Worm (Caenorhabditis elegans): Measurements from ENCODE around the gene F38A5.22.
"Not testable (repeated sequence)": the region's sequence is repeated elsewhere in the genome, so short reads cannot be mapped to it uniquely, and the experiment has no call there.

Gene F38A5.22

DNA sequence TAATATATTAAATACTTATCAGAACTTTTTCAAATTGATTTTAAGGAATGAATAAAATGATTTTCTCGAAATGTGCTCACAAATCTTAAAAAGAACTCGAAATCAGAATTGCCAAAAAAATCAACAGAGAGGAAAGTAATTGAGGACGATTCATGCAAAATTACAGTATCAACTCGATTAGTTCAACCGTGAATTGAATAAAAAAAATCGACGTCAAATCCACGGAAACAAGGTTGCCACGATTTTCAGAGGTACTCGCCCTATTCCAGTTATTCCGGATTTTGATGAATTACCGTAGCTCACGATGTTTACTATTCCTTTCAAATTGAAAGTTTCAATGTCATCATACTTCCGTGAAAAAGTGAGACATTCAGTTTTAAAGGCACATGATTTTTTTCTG is 6.6 kb upstream of the F38A5.22 start, which contains the start of gene F15B10.3:
Gene F15B10.3 (plus strand): TSS at position 301 of the 400 bp plus-strand sequence.
- TF ChIP-seq K09A11.1 (tag; optimal IDR thresholded peaks at IDR 0.05; ENCODE audit: insufficient read depth) = no peak
- no peak for TF ChIP-seq sox-2 (GFP tag; IDR thresholded peaks at IDR 0.05)
- no peak for TF ChIP-seq rnt-1 (tag; optimal IDR thresholded peaks at IDR 0.05)

DNA sequence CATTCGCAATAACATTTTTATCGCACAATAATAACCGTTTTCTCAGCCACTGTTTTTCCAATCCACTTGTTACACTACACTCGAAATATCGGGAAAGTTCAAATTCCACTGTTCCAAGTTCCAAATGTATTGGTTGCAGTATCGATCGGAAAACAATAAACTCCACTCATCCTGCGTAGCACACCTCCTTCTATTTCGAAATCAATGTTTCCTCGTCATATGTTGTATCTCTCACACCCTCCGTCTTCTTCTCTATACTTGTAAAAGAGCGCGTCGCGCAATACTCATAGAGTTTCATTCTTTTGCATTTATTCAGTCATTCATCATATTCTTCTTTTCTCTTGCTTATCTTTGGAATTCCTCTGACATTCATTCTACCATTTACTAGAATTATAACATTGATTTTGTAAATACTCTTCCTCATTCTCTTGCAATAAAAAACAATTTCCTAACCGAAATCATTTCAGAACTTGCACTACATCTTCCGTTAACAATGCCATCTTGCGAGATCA is 5.5 kb upstream of the F38A5.22 start, which contains the start of gene sup-36:
Gene sup-36 (plus strand): TSS at position 462 of the 512 bp plus-strand sequence.
- TF ChIP-seq ref-2 (tag; optimal IDR thresholded peaks at IDR 0.05) (no peak), C08G9.2 (tag; optimal IDR thresholded peaks at IDR 0.05) (no peak), madf-2 (tag; optimal IDR thresholded peaks at IDR 0.05) (no peak), hlh-30 (tag; optimal IDR thresholded peaks at IDR 0.05; ENCODE audit: insufficient read depth) (peak; percentile 5), pax-1 (tag; optimal IDR thresholded peaks at IDR 0.05) (no peak), unc-86 (tag; optimal IDR thresholded peaks at IDR 0.05) (no peak), ceh-48 (tag; optimal IDR thresholded peaks at IDR 0.05) (peak; percentile 40)

DNA sequence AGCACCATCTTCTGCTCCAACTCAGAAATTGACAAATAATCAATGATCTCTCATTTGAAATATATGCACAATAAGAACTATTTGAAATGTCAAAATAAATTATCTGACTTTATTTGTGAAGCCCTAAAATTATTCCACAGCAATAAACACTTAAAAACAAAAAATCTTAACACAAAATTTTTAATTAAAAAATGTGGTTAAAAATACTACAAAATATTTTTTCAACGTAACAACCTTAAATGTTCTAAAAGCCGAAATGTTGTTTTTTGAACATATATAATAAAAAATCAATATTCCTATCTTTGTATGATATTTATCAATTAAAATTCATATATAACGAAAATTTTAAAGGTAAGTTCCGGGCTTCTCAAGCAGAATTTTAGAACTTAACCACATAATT is 3.7 kb upstream of the F38A5.22 start, which contains the start of gene F38A5.8:
Gene F38A5.8 (plus strand): TSS at position 301 of the 400 bp plus-strand sequence.
- TF ChIP-seq ceh-6 (GFP tag; optimal IDR thresholded peaks at IDR 0.05) (no peak), sox-4 (tag; optimal IDR thresholded peaks at IDR 0.05) (no peak), ama-1 (optimal IDR thresholded peaks at IDR 0.05) (no peak)

DNA sequence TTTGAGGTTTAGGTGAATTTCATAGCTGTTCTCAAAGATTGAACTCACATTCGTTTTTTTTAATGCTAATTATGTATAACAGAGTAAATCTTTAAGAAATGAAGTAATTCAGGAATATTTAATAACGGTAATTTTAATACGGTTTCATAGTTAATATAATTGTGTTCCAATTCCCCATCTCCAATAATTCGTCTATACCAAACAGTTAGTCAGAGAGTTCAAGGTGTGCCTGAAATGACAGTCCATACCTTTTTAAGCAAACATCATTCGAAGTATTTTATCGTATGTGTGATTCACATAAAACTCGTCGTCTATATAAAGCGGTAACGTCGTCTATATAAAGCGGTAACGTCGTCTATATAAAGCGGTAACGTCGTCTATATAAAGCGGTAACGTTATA is 3.0 kb upstream of the F38A5.22 start, which contains the start of gene nspb-5:
Gene nspb-5 (plus strand): TSS at position 301 of the 400 bp plus-strand sequence.
- not testable (repeated sequence) for TF ChIP-seq K02D7.2, elt-2, pat-9 (tag; optimal IDR thresholded peaks at IDR 0.05)

DNA sequence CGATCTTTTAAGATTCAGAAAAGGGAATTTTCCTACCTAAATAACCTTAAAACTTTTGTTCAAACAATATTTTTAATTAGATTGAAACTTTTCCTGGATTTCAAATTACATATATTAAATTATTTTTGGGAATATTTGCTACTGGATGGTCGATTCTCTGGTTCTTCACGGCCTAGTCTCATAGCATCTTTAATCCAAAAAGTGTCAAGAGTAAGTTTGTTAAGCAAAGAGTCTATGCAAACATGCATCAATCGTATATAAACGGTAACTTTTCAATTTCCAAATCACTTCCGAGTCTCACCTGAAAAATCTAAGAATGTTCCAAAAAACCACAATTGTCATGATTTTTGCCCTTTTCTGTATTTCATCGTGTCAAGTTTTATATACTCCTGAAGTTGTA is 2.2 kb upstream of the F38A5.22 start, which contains the start of gene nspb-4:
Gene nspb-4 (plus strand): TSS at position 301 of the 400 bp plus-strand sequence.
- not testable (repeated sequence) for TF ChIP-seq hlh-8, che-1, ceh-48 (tag; optimal IDR thresholded peaks at IDR 0.05)

DNA sequence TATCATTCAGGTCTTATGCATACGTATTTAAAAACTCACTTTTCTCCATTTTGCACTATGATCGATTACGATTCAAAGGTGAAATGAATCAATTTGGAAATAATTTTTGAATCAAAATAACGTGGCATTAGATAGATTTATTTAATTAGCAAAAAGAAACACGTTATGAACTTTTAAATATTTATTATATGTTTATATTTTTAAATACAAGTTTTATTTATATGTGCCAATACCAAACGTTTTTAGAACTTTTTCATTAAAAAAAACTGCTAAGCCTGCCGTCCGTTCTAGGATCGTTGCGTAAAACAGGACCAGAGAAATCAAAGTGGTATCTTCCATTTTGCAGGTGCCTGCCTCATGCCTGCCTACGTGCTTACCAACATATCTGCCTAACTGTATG is 1.6 kb upstream of the F38A5.22 start, which contains the start of gene F38A5.6:
Gene F38A5.6 (minus strand): TSS at position 101 of the 400 bp plus-strand sequence.
- TF ChIP-seq hlh-6 (tag; optimal IDR thresholded peaks at IDR 0.05) = no peak

DNA sequence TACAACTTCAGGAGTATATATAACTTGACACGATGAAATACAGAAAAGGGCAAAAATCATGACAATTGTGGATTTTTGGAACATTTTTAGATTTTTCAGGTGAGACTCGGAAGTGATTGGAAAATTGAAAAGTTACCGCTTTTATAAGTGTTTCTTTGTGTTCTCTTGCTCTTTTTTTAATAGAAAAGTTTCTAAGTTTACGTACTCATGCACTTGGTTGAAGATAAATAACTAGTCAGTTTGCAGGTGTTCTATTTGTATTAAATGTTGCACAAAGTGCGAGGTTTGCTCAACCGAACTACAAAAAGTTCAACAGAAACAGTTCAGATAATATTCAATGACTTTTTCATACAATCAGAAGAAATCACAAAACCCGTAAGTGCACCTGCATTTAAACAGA is 869 bp downstream of the F38A5.22 start, which contains the start of gene nspb-3:
Gene nspb-3 (minus strand): TSS at position 101 of the 400 bp plus-strand sequence.
- TF ChIP-seq sox-2 (GFP tag; IDR thresholded peaks at IDR 0.05); nhr-232 (tag; optimal IDR thresholded peaks at IDR 0.05); F13H6.1 (tag; optimal IDR thresholded peaks at IDR 0.05): not testable (repeated sequence)

DNA sequence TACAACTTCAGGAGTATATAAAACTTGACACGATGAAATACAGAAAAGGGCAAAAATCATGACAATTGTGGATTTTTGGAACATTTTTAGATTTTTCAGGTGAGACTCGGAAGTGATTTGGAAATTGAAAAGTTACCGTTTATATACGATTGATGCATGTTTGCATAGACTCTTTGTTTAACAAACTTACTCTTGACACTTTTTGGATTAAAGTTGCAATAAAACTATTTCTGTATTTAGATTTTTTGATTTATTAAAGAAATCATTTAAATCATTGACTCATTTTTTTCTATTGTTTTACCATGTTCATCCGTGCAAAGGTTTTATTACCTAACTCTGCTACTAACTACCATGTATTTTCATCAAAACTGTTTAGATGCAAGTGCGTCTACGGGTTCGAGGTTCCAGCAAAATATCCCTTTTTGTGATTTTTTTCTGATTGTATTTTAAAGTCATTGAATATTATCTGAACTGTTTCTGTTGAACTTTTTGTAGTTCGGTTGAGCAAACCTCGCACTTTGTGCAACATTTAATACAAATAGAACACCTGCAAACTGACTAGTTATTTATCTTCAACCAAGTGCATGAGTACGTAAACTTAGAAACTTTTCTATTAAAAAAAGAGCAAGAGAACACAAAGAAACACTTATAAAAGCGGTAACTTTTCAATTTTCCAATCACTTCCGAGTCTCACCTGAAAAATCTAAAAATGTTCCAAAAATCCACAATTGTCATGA is 4.6 kb downstream of the F38A5.22 start, which contains the start of the genes nspb-1 and nspb-2:
Gene nspb-1 (minus strand): TSS at position 101 of the 737 bp plus-strand sequence.
Gene nspb-2 (plus strand): TSS at position 687 of the 737 bp plus-strand sequence.
- TF ChIP-seq tbx-2 (tag; optimal IDR thresholded peaks at IDR 0.05); ceh-14 (tag; optimal IDR thresholded peaks at IDR 0.05); sox-2 (GFP tag; IDR thresholded peaks at IDR 0.05): not testable (repeated sequence)
